Worm (Caenorhabditis elegans): ENCODE data around the gene srz-97.

srz-97 gene

DNA sequence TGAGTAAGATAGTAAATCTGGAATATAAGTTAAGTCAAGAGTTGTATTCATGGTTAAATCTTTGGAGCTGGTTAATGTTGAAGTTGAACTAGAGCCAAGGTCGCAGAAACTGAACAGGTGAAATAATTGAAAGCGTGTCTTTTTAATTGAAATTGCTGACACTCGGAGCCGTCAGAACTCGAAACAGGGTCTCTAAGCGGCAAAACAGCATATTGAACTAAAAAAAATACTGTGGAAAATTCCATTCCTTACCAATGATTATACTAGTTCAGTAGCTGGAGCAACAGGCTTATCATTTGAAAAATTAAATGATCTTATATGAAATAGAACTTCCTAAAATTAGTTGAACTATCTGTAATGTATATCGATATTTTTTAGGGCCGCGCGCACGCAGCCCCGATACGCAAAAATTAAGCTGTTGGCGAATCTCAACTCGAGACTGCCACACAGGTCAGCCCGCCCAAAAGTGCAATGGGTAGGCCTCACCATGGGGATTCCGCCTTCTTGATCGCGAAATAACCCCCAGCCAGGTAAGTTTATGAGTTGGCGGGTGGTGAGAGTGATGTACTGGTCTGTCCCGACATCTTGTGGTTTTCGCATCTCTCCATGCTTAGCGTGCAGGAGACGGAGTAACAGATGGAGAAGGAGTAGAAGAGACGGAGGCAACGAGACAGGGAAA, at the start of gene srz-97:
srz-97 (minus strand) TSS at position 51 of the 679 bp plus-strand sequence.
- peak; percentile 59 for TF ChIP-seq nhr-21 (tag; optimal IDR thresholded peaks at IDR 0.05)
- peak; percentile 51 for TF ChIP-seq ceh-16 (tag; optimal IDR thresholded peaks at IDR 0.05)
- peak; percentile 16 for TF ChIP-seq zag-1 (tag; optimal IDR thresholded peaks at IDR 0.05)
- TF ChIP-seq peb-1 (tag; optimal IDR thresholded peaks at IDR 0.05): no peak
- peak; percentile 16 for TF ChIP-seq nhr-129 (tag; optimal IDR thresholded peaks at IDR 0.05)
- no peak for TF ChIP-seq unc-39 (tag; optimal IDR thresholded peaks at IDR 0.05)
- peak; percentile 73 for TF ChIP-seq sma-9 (GFP tag; optimal IDR thresholded peaks at IDR 0.05)
- TF ChIP-seq sma-9 (tag; optimal IDR thresholded peaks at IDR 0.05): no peak
- no peak for TF ChIP-seq gmeb-1 (tag; optimal IDR thresholded peaks at IDR 0.05)
- peak; percentile 3 for TF ChIP-seq F13H6.1 (tag; optimal IDR thresholded peaks at IDR 0.05)
- TF ChIP-seq fos-1 (tag; optimal IDR thresholded peaks at IDR 0.05): peak; percentile 13
- peak; percentile 70 for TF ChIP-seq sma-3 (GFP tag; optimal IDR thresholded peaks at IDR 0.05)
- peak; percentile 5 for TF ChIP-seq C34F6.9 (tag; optimal IDR thresholded peaks at IDR 0.05)
- TF ChIP-seq ztf-1 (GFP tag; conservative IDR thresholded peaks at IDR 0.05): no peak
- TF ChIP-seq lin-13 (GFP tag; optimal IDR thresholded peaks at IDR 0.05): peak; percentile 19
- peak; percentile 7 for TF ChIP-seq ama-1 (optimal IDR thresholded peaks at IDR 0.05)
- peak; percentile 20 for TF ChIP-seq egl-27 (tag; optimal IDR thresholded peaks at IDR 0.05)
- peak; percentile 96 for TF ChIP-seq snpc-4 (tag; optimal IDR thresholded peaks at IDR 0.05)
- peak; percentile 40 for TF ChIP-seq crh-2 (tag; optimal IDR thresholded peaks at IDR 0.05)

DNA sequence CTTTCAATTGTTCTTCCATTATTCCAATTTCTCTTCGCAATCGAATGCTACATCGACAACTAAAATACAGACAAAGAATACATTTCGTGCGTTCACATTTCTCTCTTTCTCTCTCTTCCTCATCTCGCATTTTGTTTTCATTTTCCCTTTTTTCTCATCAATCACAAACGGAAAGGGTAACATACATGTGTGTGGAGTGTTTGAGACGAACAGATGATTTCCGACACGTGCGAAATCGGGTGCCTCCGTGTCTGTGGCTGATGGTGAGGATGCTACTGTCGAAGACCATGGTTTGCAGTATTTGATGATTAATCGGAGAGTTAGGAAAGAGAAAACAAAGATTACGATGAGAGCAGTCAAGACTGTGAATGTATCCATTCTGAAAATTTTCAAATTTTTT, 42.7 kb upstream of the srz-97 start, which contains the start of gene R02D5.9:
R02D5.9 (minus strand) TSS at position 378 of the 400 bp plus-strand sequence.
- TF ChIP-seq ceh-16 (tag; optimal IDR thresholded peaks at IDR 0.05): no peak
- no peak for TF ChIP-seq alr-1 (tag; optimal IDR thresholded peaks at IDR 0.05)
- no peak for TF ChIP-seq aly-2 (tag; optimal IDR thresholded peaks at IDR 0.05)
- no peak for TF ChIP-seq mab-5 (tag; optimal IDR thresholded peaks at IDR 0.05)
- peak; percentile 9 for TF ChIP-seq egl-27 (tag; optimal IDR thresholded peaks at IDR 0.05)
- TF ChIP-seq gmeb-1 (tag; optimal IDR thresholded peaks at IDR 0.05): no peak
- TF ChIP-seq nhr-6 (tag; optimal IDR thresholded peaks at IDR 0.05): no peak
- TF ChIP-seq sma-3 (GFP tag; optimal IDR thresholded peaks at IDR 0.05): peak; percentile 95
- TF ChIP-seq elt-3 (tag; optimal IDR thresholded peaks at IDR 0.05): no peak
- TF ChIP-seq sma-9 (GFP tag; optimal IDR thresholded peaks at IDR 0.05): peak; percentile 88
- no peak for TF ChIP-seq sma-9 (tag; optimal IDR thresholded peaks at IDR 0.05)
- TF ChIP-seq unc-55 (GFP tag; optimal IDR thresholded peaks at IDR 0.05): no peak
- TF ChIP-seq mdl-1 (tag; optimal IDR thresholded peaks at IDR 0.05): peak; percentile 37 to 82
- no peak for TF ChIP-seq ztf-1 (GFP tag; conservative IDR thresholded peaks at IDR 0.05)
- TF ChIP-seq ztf-11 (tag; optimal IDR thresholded peaks at IDR 0.05): no peak
- TF ChIP-seq unc-62 (GFP tag; optimal IDR thresholded peaks at IDR 0.05): no peak
- no peak for TF ChIP-seq ceh-82 (tag; optimal IDR thresholded peaks at IDR 0.05)
- TF ChIP-seq nhr-10 (tag; optimal IDR thresholded peaks at IDR 0.05): no peak
- no peak for TF ChIP-seq unc-39 (tag; optimal IDR thresholded peaks at IDR 0.05)
- no peak for TF ChIP-seq nhr-237 (tag; optimal IDR thresholded peaks at IDR 0.05)
- no peak for TF ChIP-seq snpc-4 (tag; optimal IDR thresholded peaks at IDR 0.05)
- no peak for TF ChIP-seq peb-1 (tag; optimal IDR thresholded peaks at IDR 0.05)
- TF ChIP-seq nhr-129 (tag; optimal IDR thresholded peaks at IDR 0.05): peak; percentile 42
- no peak for TF ChIP-seq lin-11 (tag; optimal IDR thresholded peaks at IDR 0.05)
- no peak for TF ChIP-seq Y55F3AM.14 (GFP tag; optimal IDR thresholded peaks at IDR 0.05)
- TF ChIP-seq lsy-2 (tag; optimal IDR thresholded peaks at IDR 0.05): no peak
- TF ChIP-seq nhr-21 (tag; optimal IDR thresholded peaks at IDR 0.05): peak; percentile 72
- no peak for TF ChIP-seq mbf-1 (tag; optimal IDR thresholded peaks at IDR 0.05)
- peak; percentile 97 for TF ChIP-seq blmp-1 (tag; optimal IDR thresholded peaks at IDR 0.05; ENCODE audit: insufficient read depth)
- TF ChIP-seq R02D3.7 (tag; optimal IDR thresholded peaks at IDR 0.05): no peak
- no peak for TF ChIP-seq nhr-12 (tag; optimal IDR thresholded peaks at IDR 0.05)
- TF ChIP-seq sem-4 (tag; optimal IDR thresholded peaks at IDR 0.05): peak; percentile 49
- TF ChIP-seq dmd-4 (tag; optimal IDR thresholded peaks at IDR 0.05): no peak
- TF ChIP-seq F13H6.1 (tag; optimal IDR thresholded peaks at IDR 0.05): no peak
- TF ChIP-seq elt-1 (tag; optimal IDR thresholded peaks at IDR 0.05): no peak
- TF ChIP-seq nhr-23 (tag; optimal IDR thresholded peaks at IDR 0.05): no peak
- no peak for TF ChIP-seq nhr-11 (tag; optimal IDR thresholded peaks at IDR 0.05)
- no peak for TF ChIP-seq zag-1 (tag; optimal IDR thresholded peaks at IDR 0.05)
- TF ChIP-seq fos-1 (tag; optimal IDR thresholded peaks at IDR 0.05): peak; percentile 20
- TF ChIP-seq ama-1 (optimal IDR thresholded peaks at IDR 0.05): no peak
- no peak for TF ChIP-seq C34F6.9 (tag; optimal IDR thresholded peaks at IDR 0.05)
- no peak for TF ChIP-seq crh-2 (tag; optimal IDR thresholded peaks at IDR 0.05)
- TF ChIP-seq ZK546.5 (tag; optimal IDR thresholded peaks at IDR 0.05): no peak
- TF ChIP-seq nhr-25 (tag; optimal IDR thresholded peaks at IDR 0.05): peak; percentile 87
- TF ChIP-seq skn-1 (tag; optimal IDR thresholded peaks at IDR 0.05): no peak
- TF ChIP-seq ztf-4 (tag; optimal IDR thresholded peaks at IDR 0.05): no peak
- no peak for TF ChIP-seq nhr-77 (tag; optimal IDR thresholded peaks at IDR 0.05)
- TF ChIP-seq lin-39 (tag; optimal IDR thresholded peaks at IDR 0.05): no peak
- no peak for TF ChIP-seq lin-13 (GFP tag; optimal IDR thresholded peaks at IDR 0.05)

All from whole organism, L2 larva.